Worm (Caenorhabditis elegans): Measurements from ENCODE around the gene nlp-24.

nlp-24 gene

ce11 chrV:11615948-11616681 is at the start of gene nlp-24:
TSS of gene nlp-24 (plus strand) at chrV:11616376.
- no peak for TF ChIP-seq nhr-76 (tag; optimal IDR thresholded peaks at IDR 0.05)

- TF ChIP-seq blmp-1 (tag; optimal IDR thresholded peaks at IDR 0.05) (no peak), unc-120 (tag; optimal IDR thresholded peaks at IDR 0.05; ENCODE audit: poor library complexity, severe bottlenecking) (no peak), snpc-4 (tag; optimal IDR thresholded peaks at IDR 0.05) (no peak), pha-4 (tag; optimal IDR thresholded peaks at IDR 0.05) (no peak), sptf-1 (tag; optimal IDR thresholded peaks at IDR 0.05) (no peak), cnd-1 (tag; optimal IDR thresholded peaks at IDR 0.05) (no peak), ham-2 (GFP tag; optimal IDR thresholded peaks at IDR 0.05) (no peak), unc-39 (tag; optimal IDR thresholded peaks at IDR 0.05) (no peak), sem-2 (GFP tag; optimal IDR thresholded peaks at IDR 0.05) (no peak), mls-2 (tag; optimal IDR thresholded peaks at IDR 0.05) (no peak), nhr-28 (tag; optimal IDR thresholded peaks at IDR 0.05) (no peak)
These were observed 46.0 kb upstream of the nlp-24 start, which contains the start of the genes nhr-101 and pms-2 for ce11 chrV:11570169-11570651. TSS of gene nhr-101 (plus strand) at chrV:11570476. TSS of gene pms-2 (minus strand) at chrV:11570601.

- TF ChIP-seq elt-1 (tag; optimal IDR thresholded peaks at IDR 0.05; ENCODE audit: borderline replicate concordance, insufficient read depth): peak; percentile 58
- no peak for TF ChIP-seq mls-2 (tag; optimal IDR thresholded peaks at IDR 0.05)
These were observed 43.2 kb upstream of the nlp-24 start, which contains the start of the genes H12C20.7 and nhr-68 for ce11 chrV:11572803-11573490. TSS of gene H12C20.7 (minus strand) at chrV:11572990. TSS of gene nhr-68 (plus strand) at chrV:11573440.

- TF ChIP-seq nhr-237 (tag; optimal IDR thresholded peaks at IDR 0.05) (no peak), unc-39 (tag; optimal IDR thresholded peaks at IDR 0.05) (no peak), unc-120 (tag; optimal IDR thresholded peaks at IDR 0.05; ENCODE audit: poor library complexity, severe bottlenecking) (no peak)
These were observed 41.6 kb upstream of the nlp-24 start for ce11 chrV:11574563-11574962.

- TF ChIP-seq nhr-12 (tag; optimal IDR thresholded peaks at IDR 0.05) (no peak), ztf-11 (tag; optimal IDR thresholded peaks at IDR 0.05) (no peak), mab-5 (tag; optimal IDR thresholded peaks at IDR 0.05) (no peak), elt-3 (tag; optimal IDR thresholded peaks at IDR 0.05) (no peak), unc-62 (GFP tag; optimal IDR thresholded peaks at IDR 0.05) (no peak), unc-120 (tag; optimal IDR thresholded peaks at IDR 0.05; ENCODE audit: poor library complexity, severe bottlenecking) (no peak), ceh-39 (tag; optimal IDR thresholded peaks at IDR 0.05) (no peak), nhr-2 (tag; optimal IDR thresholded peaks at IDR 0.05) (no peak)
These were observed 35.4 kb upstream of the nlp-24 start, which contains the start of gene srx-90 for ce11 chrV:11580826-11581225. TSS of gene srx-90 (plus strand) at chrV:11581126.

ce11 chrV:11583212-11583611 is 33.0 kb upstream of the nlp-24 start, which contains the start of gene srx-88:
TSS of gene srx-88 (plus strand) at chrV:11583512.
- TF ChIP-seq mep-1 (tag; optimal IDR thresholded peaks at IDR 0.05): no peak
- no peak for TF ChIP-seq ceh-43 (GFP tag; optimal IDR thresholded peaks at IDR 0.05)
- TF ChIP-seq elt-1 (tag; optimal IDR thresholded peaks at IDR 0.05; ENCODE audit: borderline replicate concordance, insufficient read depth): no peak
- TF ChIP-seq mab-5 (tag; optimal IDR thresholded peaks at IDR 0.05): no peak
- TF ChIP-seq lin-32 (GFP tag; optimal IDR thresholded peaks at IDR 0.05): no peak
- TF ChIP-seq flh-1 (GFP tag; optimal IDR thresholded peaks at IDR 0.05): no peak
- TF ChIP-seq sem-2 (GFP tag; optimal IDR thresholded peaks at IDR 0.05): no peak
- TF ChIP-seq unc-62 (GFP tag; optimal IDR thresholded peaks at IDR 0.05): no peak
- TF ChIP-seq ceh-83 (GFP tag; optimal IDR thresholded peaks at IDR 0.05): no peak
- no peak for TF ChIP-seq lin-13 (tag; optimal IDR thresholded peaks at IDR 0.05)
- TF ChIP-seq nhr-76 (tag; optimal IDR thresholded peaks at IDR 0.05): no peak
- TF ChIP-seq elt-3 (tag; optimal IDR thresholded peaks at IDR 0.05): no peak
- no peak for TF ChIP-seq bed-3 (GFP tag; optimal IDR thresholded peaks at IDR 0.05)

All from whole organism, mixed stage, embryonic.